Fruit fly (Drosophila melanogaster) whole organism, embryonic: Measurements from ENCODE around the gene CG46463.

ENCODE experiments used
- Abd-B ChIP-seq: fragments of 200-800 bp; sonication (Bioruptor generic); optimal IDR thresholded peaks from 2 replicates; lab custom pipeline; 2018; ENCODE audit warnings: missing biosample characterization, mild to moderate bottlenecking, missing genetic modification characterization, moderate library complexity
- Adf1 ChIP-seq: fragments of 200-800 bp; sonication (Bioruptor generic); IDR thresholded peaks from 2 replicates; pipeline ENCODE4 v1.3.6; 2022; ENCODE audit warnings: missing biosample characterization, missing genetic modification characterization
- CG10462 ChIP-seq: fragments of 200-800 bp; sonication (Bioruptor generic); optimal IDR thresholded peaks from 2 replicates; lab custom pipeline; 2016; ENCODE audit warnings: missing biosample characterization, missing genetic modification characterization
- CG13287 ChIP-seq: fragments of 200-800 bp; sonication (Bioruptor generic); IDR thresholded peaks from 2 replicates; pipeline ENCODE4 v1.3.6; 2022; ENCODE audit warnings: missing biosample characterization, missing genetic modification characterization; ENCODE audit not compliant: partially characterized antibody
- CG1602 ChIP-seq: fragments of 200-800 bp; sonication (Bioruptor generic); optimal IDR thresholded peaks from 3 replicates; lab custom pipeline; 2016; ENCODE audit warnings: missing biosample characterization, missing genetic modification characterization
- CG17568 ChIP-seq: fragments of 200-800 bp; sonication (Bioruptor generic); optimal IDR thresholded peaks from 2 replicates; lab custom pipeline; 2018; ENCODE audit warnings: missing biosample characterization, mild to moderate bottlenecking, missing genetic modification characterization, moderate library complexity
- CG17802 ChIP-seq: fragments of 200-800 bp; sonication (Bioruptor generic); optimal IDR thresholded peaks from 2 replicates; lab custom pipeline; 2018; ENCODE audit warnings: missing biosample characterization, mild to moderate bottlenecking, missing genetic modification characterization, moderate library complexity
- CG2712 ChIP-seq: fragments of 200-800 bp; optimal IDR thresholded peaks from 3 replicates; lab custom pipeline; 2019; ENCODE audit warnings: missing biosample characterization, mild to moderate bottlenecking, missing genetic modification characterization, moderate library complexity
- CG32772 ChIP-seq: fragments of 200-800 bp; sonication (Bioruptor generic); IDR thresholded peaks from 2 replicates; pipeline ENCODE4 v1.3.6; 2022; ENCODE audit warnings: missing biosample characterization, missing genetic modification characterization
- CG33213 ChIP-seq: fragments of 200-800 bp; sonication (Bioruptor generic); optimal IDR thresholded peaks from 3 replicates; lab custom pipeline; 2016; ENCODE audit warnings: missing biosample characterization, missing genetic modification characterization
- CG3847 ChIP-seq: fragments of 200-800 bp; sonication (Bioruptor generic); IDR thresholded peaks from 2 replicates; pipeline ENCODE4 v1.3.6; 2022; ENCODE audit warnings: missing biosample characterization, missing genetic modification characterization
- CG5180 ChIP-seq: fragments of 200-800 bp; sonication (Bioruptor generic); optimal IDR thresholded peaks from 3 replicates; lab custom pipeline; 2017; ENCODE audit warnings: missing biosample characterization, missing genetic modification characterization, mild to moderate bottlenecking, moderate library complexity, missing genetic modification reagents
- CG6254 ChIP-seq: fragments of 200-800 bp; sonication (Bioruptor generic); optimal IDR thresholded peaks from 3 replicates; lab custom pipeline; 2017; ENCODE audit warnings: mild to moderate bottlenecking, missing biosample characterization, missing genetic modification reagents, missing genetic modification characterization
- CG7357 ChIP-seq: fragments of 200-800 bp; sonication (Bioruptor generic); IDR thresholded peaks from 3 replicates; pipeline ENCODE4 v1.3.6; 2022; ENCODE audit warnings: missing biosample characterization, missing genetic modification characterization
- CG7839 ChIP-seq: fragments of 200-800 bp; sonication (Bioruptor generic); optimal IDR thresholded peaks from 3 replicates; lab custom pipeline; 2018; ENCODE audit warnings: missing biosample characterization, mild to moderate bottlenecking, missing genetic modification characterization, moderate library complexity
- CG9215 ChIP-seq: fragments of 200-800 bp; sonication (Bioruptor generic); IDR thresholded peaks from 2 replicates; pipeline ENCODE4 v1.3.6; 2022; ENCODE audit warnings: missing biosample characterization, missing genetic modification characterization
- D ChIP-seq, 2 experiments: fragments of 200-800 bp in 1 of 2; fragments of >200 bp in 1 of 2; sonication (Bioruptor generic) in 1 of 2; optimal IDR thresholded peaks; 2 replicates in 1 of 2; 3 replicates in 1 of 2; lab custom pipeline; 2017; ENCODE audit warnings: mild to moderate bottlenecking in 1 of 2, missing biosample characterization in 1 of 2, missing genetic modification characterization in 1 of 2, missing genetic modification reagents in 1 of 2
- Dad ChIP-seq: fragments of 200-800 bp; sonication (Bioruptor generic); optimal IDR thresholded peaks from 3 replicates; lab custom pipeline; 2016; ENCODE audit warnings: missing biosample characterization, missing genetic modification characterization
- Deaf1 ChIP-seq: fragments of 200-800 bp; optimal IDR thresholded peaks from 3 replicates; lab custom pipeline; 2019; ENCODE audit warnings: missing biosample characterization, mild to moderate bottlenecking, missing genetic modification characterization, moderate library complexity
- Dfd ChIP-seq, 2 experiments: fragments of >200 bp; optimal IDR thresholded peaks; 2 replicates each; lab custom pipeline; 2017; ENCODE audit warnings: missing biosample characterization in 2 of 2, missing genetic modification characterization in 2 of 2
- Dp ChIP-seq: fragments of 200-800 bp; sonication (Bioruptor generic); optimal IDR thresholded peaks from 2 replicates; lab custom pipeline; 2018; ENCODE audit warnings: missing biosample characterization, mild to moderate bottlenecking, missing genetic modification characterization, moderate library complexity
- Gsc ChIP-seq: fragments of 200-800 bp; sonication (Bioruptor generic); IDR thresholded peaks from 2 replicates; pipeline ENCODE4 v1.3.6; 2022; ENCODE audit warnings: missing biosample characterization, missing genetic modification characterization
- HmgD ChIP-seq: fragments of 200-800 bp; sonication (Bioruptor generic); optimal IDR thresholded peaks from 3 replicates; lab custom pipeline; 2016; ENCODE audit warnings: missing biosample characterization, missing genetic modification characterization
- Hr3 ChIP-seq: fragments of 200-800 bp; sonication (Bioruptor generic); optimal IDR thresholded peaks from 3 replicates; lab custom pipeline; 2016; ENCODE audit warnings: missing biosample characterization, missing genetic modification characterization
- Kr ChIP-seq: fragments of 200-800 bp; sonication (Bioruptor generic); optimal IDR thresholded peaks from 2 replicates; lab custom pipeline; 2017; ENCODE audit warnings: missing biosample characterization, mild to moderate bottlenecking, missing genetic modification characterization
- MBD-R2 ChIP-seq: fragments of 200-800 bp; sonication (Bioruptor generic); IDR thresholded peaks from 2 replicates; pipeline ENCODE4 v1.3.6; 2022; ENCODE audit warnings: missing biosample characterization, missing genetic modification characterization
- Myb ChIP-seq: fragments of 200-800 bp; sonication (Bioruptor generic); optimal IDR thresholded peaks from 2 replicates; lab custom pipeline; 2016; ENCODE audit warnings: missing biosample characterization, missing genetic modification characterization
- Oaz ChIP-seq: fragments of 200-800 bp; sonication (Bioruptor generic); IDR thresholded peaks from 2 replicates; pipeline ENCODE4 v1.3.6; 2022; ENCODE audit warnings: missing biosample characterization, missing genetic modification characterization
- Ravus ChIP-seq: fragments of 200-800 bp; sonication (Bioruptor generic); IDR thresholded peaks from 2 replicates; pipeline ENCODE4 v1.3.6; 2022; ENCODE audit warnings: missing biosample characterization, missing genetic modification characterization
- Rx ChIP-seq: fragments of 200-800 bp; sonication (Bioruptor generic); IDR thresholded peaks from 2 replicates; pipeline ENCODE4 v1.3.6; 2022; ENCODE audit warnings: missing biosample characterization, missing genetic modification characterization
- Taf1 ChIP-seq: fragments of 200-800 bp; sonication (Bioruptor generic); IDR thresholded peaks from 2 replicates; pipeline ENCODE4 v1.3.6; 2022; ENCODE audit warnings: missing biosample characterization, missing genetic modification characterization
- Trl ChIP-seq, 3 experiments: fragments of >200 bp in 2 of 3; fragments of 200-800 bp in 1 of 3; sonication (Bioruptor generic) in 1 of 3; optimal IDR thresholded peaks; 2 replicates in 1 of 3; 3 replicates in 2 of 3; lab custom pipeline; 2016 to 2017; ENCODE audit warnings: missing biosample characterization in 1 of 3, missing genetic modification characterization in 1 of 3
- ab ChIP-seq: fragments of 200-800 bp; sonication (Bioruptor generic); optimal IDR thresholded peaks from 2 replicates; lab custom pipeline; 2016; ENCODE audit warnings: missing biosample characterization, missing genetic modification characterization
- br ChIP-seq: fragments of >200 bp; optimal IDR thresholded peaks from 2 replicates; lab custom pipeline; 2017
- bsh ChIP-seq, 2 experiments: fragments of 200-800 bp; sonication (Bioruptor generic); optimal IDR thresholded peaks; 2 replicates each; lab custom pipeline; 2017 to 2018; ENCODE audit warnings: mild to moderate bottlenecking in 2 of 2, missing biosample characterization in 2 of 2, missing genetic modification characterization in 2 of 2, moderate library complexity in 1 of 2
- crc ChIP-seq: fragments of 200-800 bp; sonication (Bioruptor generic); optimal IDR thresholded peaks from 2 replicates; lab custom pipeline; 2016; ENCODE audit warnings: missing biosample characterization, missing genetic modification characterization
- gt ChIP-seq: fragments of 200-800 bp; sonication (Bioruptor generic); IDR thresholded peaks from 2 replicates; pipeline ENCODE4 v1.3.6; 2022; ENCODE audit warnings: missing biosample characterization, missing genetic modification characterization
- lab ChIP-seq: fragments of 200-800 bp; sonication (Bioruptor generic); optimal IDR thresholded peaks from 3 replicates; lab custom pipeline; 2017; ENCODE audit warnings: missing biosample characterization, missing genetic modification characterization, mild to moderate bottlenecking, moderate library complexity, missing genetic modification reagents
- lmd ChIP-seq: fragments of 200-800 bp; sonication (Bioruptor generic); IDR thresholded peaks from 2 replicates; pipeline ENCODE4 v1.3.6; 2022; ENCODE audit warnings: missing biosample characterization, missing genetic modification characterization
- mirr ChIP-seq: fragments of 200-800 bp; sonication (Bioruptor generic); optimal IDR thresholded peaks from 3 replicates; lab custom pipeline; 2018; ENCODE audit warnings: missing biosample characterization, mild to moderate bottlenecking, missing genetic modification characterization
- nom ChIP-seq: fragments of 200-800 bp; sonication (Bioruptor generic); optimal IDR thresholded peaks from 2 replicates; lab custom pipeline; 2017; ENCODE audit warnings: missing biosample characterization, missing genetic modification characterization, mild to moderate bottlenecking, moderate library complexity, missing genetic modification reagents
- oc ChIP-seq: fragments of 200-800 bp; sonication (Bioruptor generic); optimal IDR thresholded peaks from 2 replicates; lab custom pipeline; 2018; ENCODE audit warnings: missing biosample characterization, mild to moderate bottlenecking, missing genetic modification characterization, moderate library complexity
- onecut ChIP-seq: fragments of 200-800 bp; sonication (Bioruptor generic); IDR thresholded peaks from 2 replicates; pipeline ENCODE4 v1.3.6; 2022; ENCODE audit warnings: missing biosample characterization, missing genetic modification characterization
- otp ChIP-seq: fragments of 200-800 bp; sonication (Bioruptor generic); IDR thresholded peaks from 3 replicates; pipeline ENCODE4, ENCODE4 v1.3.6; 2022; ENCODE audit warnings: missing biosample characterization, missing genetic modification characterization
- pb ChIP-seq: fragments of 200-800 bp; sonication (Bioruptor generic); optimal IDR thresholded peaks from 3 replicates; lab custom pipeline; 2016; ENCODE audit warnings: missing biosample characterization, missing genetic modification characterization
- pita ChIP-seq: fragments of 200-800 bp; sonication (Bioruptor generic); optimal IDR thresholded peaks from 2 replicates; lab custom pipeline; 2017; ENCODE audit warnings: missing biosample characterization, mild to moderate bottlenecking, missing genetic modification characterization
- row ChIP-seq: fragments of 200-800 bp; sonication (Bioruptor generic); IDR thresholded peaks from 3 replicates; pipeline ENCODE4 v1.3.6; 2022; ENCODE audit warnings: missing biosample characterization, missing genetic modification characterization
- seq ChIP-seq: fragments of 200-800 bp; sonication (Bioruptor generic); IDR thresholded peaks from 2 replicates; pipeline ENCODE4 v1.3.6; 2022; ENCODE audit warnings: missing biosample characterization, missing genetic modification characterization
- tup ChIP-seq: fragments of 200-800 bp; sonication (Bioruptor generic); optimal IDR thresholded peaks from 2 replicates; lab custom pipeline; 2016; ENCODE audit warnings: missing biosample characterization, mild to moderate bottlenecking, missing genetic modification characterization, moderate library complexity
- zf30C ChIP-seq: fragments of 200-800 bp; sonication (Bioruptor generic); optimal IDR thresholded peaks from 3 replicates; lab custom pipeline; 2018; ENCODE audit warnings: missing biosample characterization, mild to moderate bottlenecking, missing genetic modification characterization

The CG46463 gene

DNA sequence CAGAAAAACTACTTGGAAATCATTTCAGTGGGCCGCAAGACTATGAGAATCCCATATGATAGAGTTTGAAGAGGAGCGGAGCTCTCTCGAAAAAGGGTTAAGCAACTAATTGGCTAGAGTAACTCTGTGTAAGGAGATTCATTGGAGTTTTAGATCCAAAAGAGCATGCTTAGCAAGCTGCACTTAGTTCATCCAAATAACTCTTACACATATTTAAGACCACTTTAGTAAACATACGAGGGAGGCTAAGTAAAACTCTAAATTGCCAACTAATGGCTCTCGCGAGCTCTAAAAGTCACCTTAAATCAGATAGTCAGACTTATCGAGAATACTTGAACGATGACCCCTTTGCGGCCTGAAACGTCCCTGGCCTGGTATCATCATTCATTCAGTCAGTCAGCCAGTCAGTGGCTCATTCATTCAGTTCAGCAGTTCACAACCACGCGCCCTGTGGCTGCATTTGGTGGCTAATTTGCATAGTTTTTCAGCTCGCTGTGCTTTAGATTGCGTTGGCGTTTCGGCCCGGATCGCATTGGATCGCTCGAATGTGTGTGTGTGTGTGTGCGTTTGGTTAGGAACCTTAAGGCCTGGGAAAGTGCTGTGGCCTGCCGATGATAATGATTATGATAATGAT lies 6.1 kb upstream of the CG46463 start (continued):
- no peak for TF ChIP-seq Oaz (GFP tag; lab: Robert Waterston, UW)
- no peak for TF ChIP-seq CG3847 (GFP tag; lab: Robert Waterston, UW)
- TF ChIP-seq CG7839 (tag; lab: Kevin White, UChicago): peak; percentile 46
- peak; percentile 12 for TF ChIP-seq Abd-B (GFP tag; lab: Kevin White, UChicago)
- no peak for TF ChIP-seq Dp (GFP tag; lab: Kevin White, UChicago)
- no peak for TF ChIP-seq HmgD (GFP tag; lab: Kevin White, UChicago)
- TF ChIP-seq Trl (optimal IDR thresholded peaks at IDR 0.05; lab: Kevin White, UChicago): no peak
- peak; percentile 29 for TF ChIP-seq Trl (GFP tag; optimal IDR thresholded peaks at IDR 0.05; lab: Kevin White, UChicago)
- TF ChIP-seq oc (tag; lab: Kevin White, UChicago): no peak
- no peak for TF ChIP-seq CG10462 (GFP tag; lab: Kevin White, UChicago)
- TF ChIP-seq pb (GFP tag; lab: Kevin White, UChicago): no peak
- TF ChIP-seq CG2712: peak; percentile 22
- TF ChIP-seq CG13287 (GFP tag; lab: Robert Waterston, UW): no peak
- no peak for TF ChIP-seq zf30C (GFP tag; lab: Kevin White, UChicago)
- TF ChIP-seq bsh (GFP tag; optimal IDR thresholded peaks at IDR 0.05; lab: Kevin White, UChicago): peak in 1 of 2 experiments; percentile 3
- TF ChIP-seq pita (GFP tag; lab: Kevin White, UChicago): no peak
- TF ChIP-seq MBD-R2 (GFP tag; lab: Robert Waterston, UW): no peak
- TF ChIP-seq CG32772 (GFP tag; lab: Robert Waterston, UW): 0 out of 2 replicates have a peak, but pooled peaks have one; percentile 41
- peak; percentile 56 for TF ChIP-seq CG9215
- no peak for TF ChIP-seq CG6254 (GFP tag; lab: Kevin White, UChicago)
- no peak for TF ChIP-seq CG5180
- TF ChIP-seq br (lab: Kevin White, UChicago): no peak
- TF ChIP-seq Dfd (GFP tag; optimal IDR thresholded peaks at IDR 0.05; lab: Kevin White, UChicago): no peak
- TF ChIP-seq CG7357 (GFP tag; lab: Robert Waterston, UW): peak; percentile 42; the same call in 1 of the 3 replicates
- TF ChIP-seq nom (GFP tag; lab: Kevin White, UChicago): no peak
- TF ChIP-seq gt (GFP tag; lab: Robert Waterston, UW): 0 out of 2 replicates have a peak, but pooled peaks have one; percentile 17
- TF ChIP-seq tup (GFP tag; lab: Kevin White, UChicago): no peak
- TF ChIP-seq Deaf1 (tag; lab: Kevin White, UChicago): no peak
- peak; percentile 71 for TF ChIP-seq lmd (GFP tag; lab: Robert Waterston, UW)
- TF ChIP-seq CG17568 (GFP tag; lab: Kevin White, UChicago): no peak
- TF ChIP-seq Dad (GFP tag; lab: Kevin White, UChicago): no peak
- no peak for TF ChIP-seq otp
- TF ChIP-seq Ravus (GFP tag; lab: Robert Waterston, UW): no peak
- no peak for TF ChIP-seq Myb (GFP tag; lab: Kevin White, UChicago)
- TF ChIP-seq Kr (GFP tag; lab: Kevin White, UChicago): no peak
- no peak for TF ChIP-seq lab (GFP tag; lab: Kevin White, UChicago)
- TF ChIP-seq Rx: peak; percentile 19; the same call in 1 of the 2 replicates
- TF ChIP-seq onecut (GFP tag; lab: Robert Waterston, UW): no peak
- peak; percentile 68 for TF ChIP-seq row
- TF ChIP-seq CG33213 (GFP tag; lab: Kevin White, UChicago): no peak
- no peak for TF ChIP-seq ab
- TF ChIP-seq CG1602 (GFP tag; lab: Kevin White, UChicago): no peak
- TF ChIP-seq Adf1 (GFP tag; lab: Robert Waterston, UW): no peak
- no peak for TF ChIP-seq Gsc (GFP tag; lab: Robert Waterston, UW)
- TF ChIP-seq D (optimal IDR thresholded peaks at IDR 0.05; lab: Kevin White, UChicago): no peak
- peak; percentile 2 for TF ChIP-seq D (GFP tag; optimal IDR thresholded peaks at IDR 0.05; lab: Kevin White, UChicago)
- TF ChIP-seq Hr3 (GFP tag; lab: Kevin White, UChicago): no peak
- TF ChIP-seq crc (GFP tag; lab: Kevin White, UChicago): no peak
- TF ChIP-seq seq (GFP tag; lab: Robert Waterston, UW): peak; percentile 44; the same call in 1 of the 2 replicates
- no peak for TF ChIP-seq mirr (GFP tag; lab: Kevin White, UChicago)
- TF ChIP-seq CG17802 (tag; lab: Kevin White, UChicago): no peak
- no peak for TF ChIP-seq Taf1 (GFP tag; lab: Robert Waterston, UW)
